Worm (Caenorhabditis elegans): ENCODE data around the gene spig-6.

Gene spig-6

ce11 chrV:16483044-16483443 is 1.7 kb downstream of the spig-6 start, which contains the start of gene F57E7.2:
F57E7.2 (minus strand) TSS chrV:16483144.
- TF ChIP-seq snpc-4 (tag; optimal IDR thresholded peaks at IDR 0.05) (no peak), alr-1 (tag; optimal IDR thresholded peaks at IDR 0.05) (no peak), C34F6.9 (tag; optimal IDR thresholded peaks at IDR 0.05) (no peak), nhr-6 (tag; optimal IDR thresholded peaks at IDR 0.05) (no peak), gmeb-1 (tag; optimal IDR thresholded peaks at IDR 0.05) (no peak), sma-3 (GFP tag; optimal IDR thresholded peaks at IDR 0.05) (no peak), dmd-4 (tag; optimal IDR thresholded peaks at IDR 0.05) (no peak), ztf-11 (tag; optimal IDR thresholded peaks at IDR 0.05) (no peak), unc-55 (GFP tag; optimal IDR thresholded peaks at IDR 0.05) (no peak), nhr-10 (tag; optimal IDR thresholded peaks at IDR 0.05) (no peak), ZK546.5 (tag; optimal IDR thresholded peaks at IDR 0.05) (no peak), nhr-129 (tag; optimal IDR thresholded peaks at IDR 0.05) (no peak), nhr-12 (tag; optimal IDR thresholded peaks at IDR 0.05) (no peak), zag-1 (tag; optimal IDR thresholded peaks at IDR 0.05) (no peak), crh-2 (tag; optimal IDR thresholded peaks at IDR 0.05) (no peak), unc-62 (GFP tag; optimal IDR thresholded peaks at IDR 0.05) (no peak)

DNA sequence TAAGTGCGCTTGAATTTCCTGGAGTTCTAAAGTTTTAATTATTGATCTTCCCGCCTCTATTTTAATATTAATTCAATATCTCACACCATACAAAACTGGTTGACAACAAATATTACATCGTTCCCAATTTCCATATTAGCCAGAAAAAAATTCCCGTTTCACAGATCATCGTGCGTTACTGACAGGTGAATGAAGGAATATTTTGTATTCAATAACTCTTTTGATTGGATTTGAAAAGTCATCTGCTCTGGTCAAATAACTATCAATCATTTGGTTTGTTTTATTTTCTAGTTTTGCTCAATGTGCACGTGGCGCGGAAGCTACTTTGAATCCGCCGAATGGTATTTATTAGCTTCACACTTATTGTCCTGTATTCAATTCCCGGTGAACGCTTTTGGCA is 2.3 kb downstream of the spig-6 start, which contains the start of gene srh-139:
Gene srh-139 (plus strand): TSS at position 301 of the 400 bp plus-strand sequence.
- no peak for TF ChIP-seq ZK546.5 (tag; optimal IDR thresholded peaks at IDR 0.05)
- TF ChIP-seq ceh-16 (tag; optimal IDR thresholded peaks at IDR 0.05) = no peak
- TF ChIP-seq blmp-1 (tag; optimal IDR thresholded peaks at IDR 0.05; ENCODE audit: insufficient read depth) = no peak
- no peak for TF ChIP-seq aly-2 (tag; optimal IDR thresholded peaks at IDR 0.05)
- TF ChIP-seq nhr-25 (tag; optimal IDR thresholded peaks at IDR 0.05) = no peak
- no peak for TF ChIP-seq nhr-77 (tag; optimal IDR thresholded peaks at IDR 0.05)
- TF ChIP-seq lin-13 (GFP tag; optimal IDR thresholded peaks at IDR 0.05) = no peak
- TF ChIP-seq mdl-1 (tag; optimal IDR thresholded peaks at IDR 0.05) = no peak
- no peak for TF ChIP-seq nhr-237 (tag; optimal IDR thresholded peaks at IDR 0.05)
- TF ChIP-seq F13H6.1 (tag; optimal IDR thresholded peaks at IDR 0.05) = no peak

- TF ChIP-seq nhr-21 (tag; optimal IDR thresholded peaks at IDR 0.05) (no peak), elt-3 (tag; optimal IDR thresholded peaks at IDR 0.05) (no peak), nhr-129 (tag; optimal IDR thresholded peaks at IDR 0.05) (no peak), nhr-6 (tag; optimal IDR thresholded peaks at IDR 0.05) (no peak), C34F6.9 (tag; optimal IDR thresholded peaks at IDR 0.05) (no peak), unc-62 (GFP tag; optimal IDR thresholded peaks at IDR 0.05) (no peak), ceh-16 (tag; optimal IDR thresholded peaks at IDR 0.05) (no peak), sma-9 (GFP tag; optimal IDR thresholded peaks at IDR 0.05) (no peak), sma-9 (tag; optimal IDR thresholded peaks at IDR 0.05) (no peak), crh-2 (tag; optimal IDR thresholded peaks at IDR 0.05) (no peak), ceh-82 (tag; optimal IDR thresholded peaks at IDR 0.05) (no peak), lin-11 (tag; optimal IDR thresholded peaks at IDR 0.05) (no peak), zag-1 (tag; optimal IDR thresholded peaks at IDR 0.05) (no peak), nhr-25 (tag; optimal IDR thresholded peaks at IDR 0.05) (no peak), blmp-1 (tag; optimal IDR thresholded peaks at IDR 0.05; ENCODE audit: insufficient read depth) (no peak), ZK546.5 (tag; optimal IDR thresholded peaks at IDR 0.05) (no peak), mdl-1 (tag; optimal IDR thresholded peaks at IDR 0.05) (no peak), ama-1 (optimal IDR thresholded peaks at IDR 0.05) (no peak)
Measured at ce11 chrV:16487474-16487873, 6.1 kb downstream of the spig-6 start, which contains the start of gene Y32B12A.5. Y32B12A.5 (minus strand) TSS chrV:16487574.

DNA sequence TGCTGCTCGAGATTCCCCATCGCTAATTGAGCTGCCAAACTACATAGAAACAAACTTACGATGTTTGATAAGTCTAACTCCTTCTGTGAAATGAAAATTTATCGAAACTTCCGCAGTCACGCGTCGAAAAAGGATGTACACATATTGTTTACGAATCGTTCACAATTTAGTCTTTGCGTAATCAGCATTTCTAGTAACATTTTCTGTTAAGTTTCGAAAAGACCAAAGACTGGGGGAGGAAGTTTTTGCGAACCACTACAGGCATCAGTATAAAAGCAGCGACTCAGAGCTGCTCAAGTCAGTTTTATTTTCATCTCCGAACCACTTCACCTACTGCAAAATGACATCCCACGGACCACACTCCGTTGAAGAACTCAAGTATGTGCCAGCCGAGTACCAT is 6.8 kb downstream of the spig-6 start, which contains the start of gene sqst-4:
Gene sqst-4 (plus strand): TSS at position 301 of the 400 bp plus-strand sequence.
- TF ChIP-seq peb-1 (tag; optimal IDR thresholded peaks at IDR 0.05) = no peak
- TF ChIP-seq unc-62 (GFP tag; optimal IDR thresholded peaks at IDR 0.05) = no peak
- no peak for TF ChIP-seq ceh-16 (tag; optimal IDR thresholded peaks at IDR 0.05)
- TF ChIP-seq ztf-11 (tag; optimal IDR thresholded peaks at IDR 0.05) = no peak
- TF ChIP-seq blmp-1 (tag; optimal IDR thresholded peaks at IDR 0.05; ENCODE audit: insufficient read depth) = no peak
- TF ChIP-seq Y55F3AM.14 (GFP tag; optimal IDR thresholded peaks at IDR 0.05) = no peak
- no peak for TF ChIP-seq ama-1 (optimal IDR thresholded peaks at IDR 0.05)
- TF ChIP-seq lin-13 (GFP tag; optimal IDR thresholded peaks at IDR 0.05) = no peak

DNA sequence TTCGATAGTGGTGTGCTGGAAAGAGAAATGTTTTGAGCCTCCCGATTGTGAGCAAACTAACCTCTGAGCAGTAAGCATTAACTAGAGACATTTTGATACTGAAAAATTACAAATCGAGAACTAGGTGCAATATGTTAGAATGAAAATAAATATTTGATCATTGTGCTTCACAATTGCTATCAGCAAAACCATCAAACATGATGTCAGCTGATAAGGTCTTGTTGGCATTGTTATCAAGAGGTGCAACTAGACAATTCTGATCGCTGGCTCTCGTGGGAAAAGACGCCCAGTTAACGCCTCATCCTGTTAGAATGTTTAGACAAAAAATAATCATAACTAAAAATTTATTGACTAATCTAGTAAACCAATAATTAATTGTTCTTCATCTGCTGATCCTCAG is 13.0 kb downstream of the spig-6 start, which contains the start of gene comt-2:
Gene comt-2 (minus strand): TSS at position 131 of the 400 bp plus-strand sequence.
- TF ChIP-seq zag-1 (tag; optimal IDR thresholded peaks at IDR 0.05) (no peak), skn-1 (tag; optimal IDR thresholded peaks at IDR 0.05) (no peak), sma-9 (GFP tag; optimal IDR thresholded peaks at IDR 0.05) (peak; percentile 60), sma-9 (tag; optimal IDR thresholded peaks at IDR 0.05) (no peak), lin-11 (tag; optimal IDR thresholded peaks at IDR 0.05) (no peak), fos-1 (tag; optimal IDR thresholded peaks at IDR 0.05) (peak; percentile 72), mdl-1 (tag; optimal IDR thresholded peaks at IDR 0.05) (no peak), elt-1 (tag; optimal IDR thresholded peaks at IDR 0.05) (no peak), gmeb-1 (tag; optimal IDR thresholded peaks at IDR 0.05) (no peak), dmd-4 (tag; optimal IDR thresholded peaks at IDR 0.05) (no peak), ama-1 (optimal IDR thresholded peaks at IDR 0.05) (no peak), sem-4 (tag; optimal IDR thresholded peaks at IDR 0.05) (no peak), mab-5 (tag; optimal IDR thresholded peaks at IDR 0.05) (no peak), nhr-12 (tag; optimal IDR thresholded peaks at IDR 0.05) (no peak), mbf-1 (tag; optimal IDR thresholded peaks at IDR 0.05) (no peak)
